Worm (Caenorhabditis elegans): ENCODE results near the gene F11C1.9.

- no peak for TF ChIP-seq elt-2 (tag; optimal IDR thresholded peaks at IDR 0.05)
- TF ChIP-seq madf-2 (tag; optimal IDR thresholded peaks at IDR 0.05): no peak
- TF ChIP-seq nhr-232 (tag; optimal IDR thresholded peaks at IDR 0.05): no peak
- TF ChIP-seq dve-1 (tag; optimal IDR thresholded peaks at IDR 0.05): no peak
- no peak for TF ChIP-seq pag-3 (tag; optimal IDR thresholded peaks at IDR 0.05; ENCODE audit: borderline replicate concordance)
- no peak for TF ChIP-seq gmeb-2 (tag; optimal IDR thresholded peaks at IDR 0.05)
- no peak for TF ChIP-seq pha-4 (tag; optimal IDR thresholded peaks at IDR 0.05)
- TF ChIP-seq ceh-2 (tag; optimal IDR thresholded peaks at IDR 0.05): no peak
- no peak for TF ChIP-seq pha-2 (tag; optimal IDR thresholded peaks at IDR 0.05)
- TF ChIP-seq unc-3 (GFP tag; conservative IDR thresholded peaks at IDR 0.05): no peak
- TF ChIP-seq unc-3 (tag; optimal IDR thresholded peaks at IDR 0.05): no peak
- no peak for TF ChIP-seq ama-1 (optimal IDR thresholded peaks at IDR 0.05)
Observed at ce11 chrX:12982725-12983124, 5.4 kb upstream of the F11C1.9 start.
